Fruit fly (Drosophila melanogaster): Measurements from ENCODE around the gene Cpr67B.

Cpr67B gene

DNA sequence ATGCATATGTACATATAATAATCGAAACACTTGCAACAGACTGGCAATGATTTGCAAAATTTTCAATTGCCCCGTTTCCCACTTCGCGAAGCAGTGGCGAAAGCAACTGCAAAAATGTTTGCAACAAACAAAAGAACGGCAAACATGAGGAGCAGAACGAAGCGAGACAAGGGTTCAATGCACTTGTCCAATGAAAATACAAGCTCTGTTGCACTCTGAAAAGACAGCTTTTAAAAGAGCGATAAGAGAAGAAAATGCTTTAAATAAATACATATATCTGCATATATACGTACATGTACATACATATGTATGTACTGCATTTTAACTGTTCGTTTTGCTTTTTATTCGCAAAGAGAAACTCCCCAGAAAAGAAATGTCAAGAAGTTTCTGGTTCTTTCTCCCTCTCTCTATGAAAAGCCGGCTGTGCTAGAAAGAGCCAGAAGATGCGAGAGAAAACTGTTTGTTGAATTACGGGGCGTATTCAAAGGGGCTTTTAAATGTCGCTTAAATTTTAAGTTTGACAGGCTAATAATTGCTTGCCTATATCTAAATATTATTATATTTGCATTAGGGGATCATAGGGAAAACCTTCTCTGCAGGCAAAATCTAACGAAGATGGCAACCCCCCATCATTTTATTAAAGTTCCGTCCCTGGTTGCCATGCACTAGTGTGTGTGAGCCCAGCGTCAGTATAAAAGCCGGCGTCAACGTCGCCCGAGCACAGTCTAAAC is 21.1 kb upstream of the Cpr67B start, which contains the start of gene Hsp27 (continued):
- TF ChIP-seq CG3838 (GFP tag; optimal IDR thresholded peaks at IDR 0.05) (peak; percentile 87), CG7839 (tag; optimal IDR thresholded peaks at IDR 0.05) (peak; percentile 99), h (optimal IDR thresholded peaks at IDR 0.05) (no peak), chn (GFP tag; optimal IDR thresholded peaks at IDR 0.05) (peak; percentile 96), CG14965 (GFP tag; optimal IDR thresholded peaks at IDR 0.05; ENCODE audit: borderline replicate concordance) (peak; percentile 61), B-H1 (GFP tag; IDR thresholded peaks at IDR 0.05) (peak; percentile 98), az2 (GFP tag; optimal IDR thresholded peaks at IDR 0.05) (peak; percentile 99), vfl (GFP tag; optimal IDR thresholded peaks at IDR 0.05) (peak; percentile 97), sima (GFP tag; optimal IDR thresholded peaks at IDR 0.05) (peak; percentile 68), Eip74EF (GFP tag; optimal IDR thresholded peaks at IDR 0.05) (peak in 1 of 2 experiments; percentile 97), H2.0 (GFP tag; IDR thresholded peaks at IDR 0.05) (peak; percentile 98), jing (GFP tag; optimal IDR thresholded peaks at IDR 0.05) (peak; percentile 96), CG7556 (GFP tag; optimal IDR thresholded peaks at IDR 0.05) (peak; percentile 98), CG4360 (GFP tag; IDR thresholded peaks at IDR 0.05) (peak; percentile 86), CG4820 (GFP tag; optimal IDR thresholded peaks at IDR 0.05) (peak; percentile 98), Usf (GFP tag; optimal IDR thresholded peaks at IDR 0.05) (peak; percentile 96), lmd (GFP tag; IDR thresholded peaks at IDR 0.05) (peak; percentile 99), CG2202 (tag; optimal IDR thresholded peaks at IDR 0.05) (peak; percentile 95), Hey (tag; optimal IDR thresholded peaks at IDR 0.05) (peak; percentile 56), CG17568 (GFP tag; optimal IDR thresholded peaks at IDR 0.05) (peak; percentile 96), ham (GFP tag; IDR thresholded peaks at IDR 0.05) (peak; percentile 86), hb (GFP tag; IDR thresholded peaks at IDR 0.05; ENCODE audit: partially characterized antibody) (no peak), Doc2 (GFP tag; IDR thresholded peaks at IDR 0.05) (peak; percentile 93), Pdp1 (GFP tag; optimal IDR thresholded peaks at IDR 0.05) (peak; percentile 96 to 99), Dll (GFP tag; IDR thresholded peaks at IDR 0.05; ENCODE audit: partially characterized antibody) (0 out of 4 replicates have a peak, but pooled peaks have one; percentile 33), CG2678 (tag; optimal IDR thresholded peaks at IDR 0.05) (peak; percentile 98), Mrtf (GFP tag; IDR thresholded peaks at IDR 0.05) (peak; percentile 98), Elba2 (GFP tag; optimal IDR thresholded peaks at IDR 0.05) (peak; percentile 50), CG30431 (GFP tag; optimal IDR thresholded peaks at IDR 0.05) (peak; percentile 98), wor (GFP tag; IDR thresholded peaks at IDR 0.05) (peak; percentile 97), hth (optimal IDR thresholded peaks at IDR 0.05) (no peak), Neu2 (GFP tag; optimal IDR thresholded peaks at IDR 0.05; ENCODE audit: borderline replicate concordance) (no peak), CG14860 (GFP tag; IDR thresholded peaks at IDR 0.05; ENCODE audit: partially characterized antibody) (no peak), CG30403 (GFP tag; optimal IDR thresholded peaks at IDR 0.05) (peak; percentile 99), Oaz (GFP tag; IDR thresholded peaks at IDR 0.05) (peak; percentile 89), fd3F (GFP tag; optimal IDR thresholded peaks at IDR 0.05) (peak; percentile 94), sens (GFP tag) (peak; percentile 99), CG8089 (GFP tag; optimal IDR thresholded peaks at IDR 0.05) (peak; percentile 83), TFAM (GFP tag; optimal IDR thresholded peaks at IDR 0.05) (peak; percentile 92), CG11085 (GFP tag; IDR thresholded peaks at IDR 0.05) (peak; percentile 97), Tbp (GFP tag; optimal IDR thresholded peaks at IDR 0.05) (no peak), CG12155 (GFP tag; optimal IDR thresholded peaks at IDR 0.05) (peak; percentile 96)
